Fruit fly (Drosophila melanogaster) whole organism, embryonic: ENCODE results near the gene stck.
A peak's percentile ranks its signal among the peaks of the same experiment; 100 is the strongest.

Source experiments
- Abd-B ChIP-seq: fragments of 200-800 bp; sonication (Bioruptor generic); optimal IDR thresholded peaks from 2 replicates; lab custom pipeline; 2018; ENCODE audit warnings: missing biosample characterization, mild to moderate bottlenecking, missing genetic modification characterization, moderate library complexity
- Ada2b ChIP-seq: fragments of 200-800 bp; sonication (Bioruptor generic); IDR thresholded peaks from 2 replicates; pipeline ENCODE4 v1.3.6; 2022; ENCODE audit warnings: missing biosample characterization, missing genetic modification characterization
- Atf6 ChIP-seq: fragments of 200-800 bp; sonication (Bioruptor generic); IDR thresholded peaks from 2 replicates; pipeline ENCODE4 v1.3.6; 2022; ENCODE audit warnings: missing biosample characterization, missing genetic modification characterization
- CG11504 ChIP-seq: fragments of 200-800 bp; sonication (Bioruptor generic); optimal IDR thresholded peaks from 3 replicates; lab custom pipeline; 2019; ENCODE audit warnings: missing biosample characterization, mild to moderate bottlenecking, missing genetic modification characterization, moderate library complexity
- CG1647 ChIP-seq: fragments of 200-800 bp; sonication (Bioruptor generic); optimal IDR thresholded peaks from 3 replicates; lab custom pipeline; 2016; ENCODE audit warnings: missing biosample characterization, missing genetic modification characterization
- CG2120 ChIP-seq: fragments of 200-800 bp; sonication (Bioruptor generic); optimal IDR thresholded peaks from 3 replicates; lab custom pipeline; 2016; ENCODE audit warnings: missing biosample characterization, missing genetic modification characterization
- CG34224 ChIP-seq: fragments of 200-800 bp; sonication (Bioruptor generic); IDR thresholded peaks from 3 replicates; pipeline ENCODE4 v1.3.6; 2022; ENCODE audit warnings: missing biosample characterization, missing genetic modification characterization; ENCODE audit not compliant: partially characterized antibody
- CG4854 ChIP-seq: fragments of 200-800 bp; sonication (Bioruptor generic); optimal IDR thresholded peaks from 2 replicates; lab custom pipeline; 2016; ENCODE audit warnings: missing biosample characterization, missing genetic modification characterization, inconsistent platforms
- CG8478 ChIP-seq: fragments of >200 bp; optimal IDR thresholded peaks from 2 replicates; lab custom pipeline; 2018
- CG9817 ChIP-seq: fragments of 200-800 bp; sonication (Bioruptor generic); optimal IDR thresholded peaks from 2 replicates; lab custom pipeline; 2018; ENCODE audit warnings: missing biosample characterization, mild to moderate bottlenecking, missing genetic modification characterization, moderate library complexity
- Chrac-16 ChIP-seq: fragments of 200-800 bp; sonication (Bioruptor generic); optimal IDR thresholded peaks from 3 replicates; lab custom pipeline; 2016; ENCODE audit warnings: missing biosample characterization, missing genetic modification characterization
- Ets65A ChIP-seq: fragments of 200-800 bp; sonication (Bioruptor generic); peaks from one replicate; lab custom pipeline; 2016; ENCODE audit warnings: missing biosample characterization, missing genetic modification characterization
- Fer1 ChIP-seq: fragments of 200-800 bp; sonication (Bioruptor generic); optimal IDR thresholded peaks from 2 replicates; lab custom pipeline; 2017; ENCODE audit warnings: missing biosample characterization, mild to moderate bottlenecking, missing genetic modification characterization
- Gsc ChIP-seq: fragments of 200-800 bp; sonication (Bioruptor generic); IDR thresholded peaks from 2 replicates; pipeline ENCODE4 v1.3.6; 2022; ENCODE audit warnings: missing biosample characterization, missing genetic modification characterization
- HmgD ChIP-seq: fragments of 200-800 bp; sonication (Bioruptor generic); optimal IDR thresholded peaks from 3 replicates; lab custom pipeline; 2016; ENCODE audit warnings: missing biosample characterization, missing genetic modification characterization
- Hsf ChIP-seq: fragments of 200-800 bp; sonication (Bioruptor generic); optimal IDR thresholded peaks from 3 replicates; lab custom pipeline; 2016; ENCODE audit warnings: missing biosample characterization, missing genetic modification characterization
- Med ChIP-seq: fragments of 200-800 bp; sonication (Bioruptor generic); peaks from one replicate; lab custom pipeline; 2016; ENCODE audit warnings: missing biosample characterization, missing genetic modification characterization, mild to moderate bottlenecking, inconsistent platforms, moderate library complexity
- Meics ChIP-seq: fragments of 200-800 bp; sonication (Bioruptor generic); optimal IDR thresholded peaks from 2 replicates; lab custom pipeline; 2017; ENCODE audit warnings: missing biosample characterization, mild to moderate bottlenecking, missing genetic modification characterization
- Nf-YC ChIP-seq: fragments of 200-800 bp; optimal IDR thresholded peaks from 3 replicates; lab custom pipeline; 2019; ENCODE audit warnings: missing biosample characterization, mild to moderate bottlenecking, missing genetic modification characterization, moderate library complexity
- Opbp ChIP-seq: fragments of 200-800 bp; sonication (Bioruptor generic); IDR thresholded peaks from 3 replicates; pipeline ENCODE4 v1.3.6; 2022; ENCODE audit warnings: missing biosample characterization, missing genetic modification characterization; ENCODE audit not compliant: partially characterized antibody
- Six4 ChIP-seq: fragments of 200-800 bp; sonication (Bioruptor generic); optimal IDR thresholded peaks from 2 replicates; lab custom pipeline; 2016; ENCODE audit warnings: missing biosample characterization, missing genetic modification characterization
- Usf ChIP-seq: fragments of 200-800 bp; sonication (Bioruptor generic); optimal IDR thresholded peaks from 2 replicates; lab custom pipeline; 2017; ENCODE audit warnings: missing genotype, missing biosample characterization, missing genetic modification characterization
- ap ChIP-seq: fragments of 200-800 bp; sonication (Bioruptor generic); IDR thresholded peaks from 2 replicates; pipeline ENCODE4 v1.3.6; 2022; ENCODE audit warnings: missing biosample characterization, missing genetic modification characterization
- ara ChIP-seq: fragments of 200-800 bp; sonication (Bioruptor generic); IDR thresholded peaks from 2 replicates; pipeline ENCODE4 v1.3.6; 2022; ENCODE audit warnings: missing biosample characterization, missing genetic modification characterization
- bigmax ChIP-seq: fragments of 200-800 bp; sonication (Bioruptor generic); optimal IDR thresholded peaks from 2 replicates; lab custom pipeline; 2018; ENCODE audit warnings: missing biosample characterization, mild to moderate bottlenecking, missing genetic modification characterization
- bsh ChIP-seq, 2 experiments: fragments of 200-800 bp; sonication (Bioruptor generic); optimal IDR thresholded peaks; 2 replicates each; lab custom pipeline; 2017 to 2018; ENCODE audit warnings: mild to moderate bottlenecking in 2 of 2, missing biosample characterization in 2 of 2, missing genetic modification characterization in 2 of 2, moderate library complexity in 1 of 2
- crc ChIP-seq: fragments of 200-800 bp; sonication (Bioruptor generic); optimal IDR thresholded peaks from 2 replicates; lab custom pipeline; 2016; ENCODE audit warnings: missing biosample characterization, missing genetic modification characterization
- disco-r ChIP-seq: fragments of 200-800 bp; sonication (Bioruptor generic); optimal IDR thresholded peaks from 2 replicates; lab custom pipeline; 2016; ENCODE audit warnings: missing biosample characterization, missing genetic modification characterization
- dm ChIP-seq: fragments of 200-800 bp; sonication (Bioruptor generic); optimal IDR thresholded peaks from 3 replicates; lab custom pipeline; 2016; ENCODE audit warnings: missing biosample characterization, missing genetic modification characterization
- gfzf ChIP-seq: fragments of 200-800 bp; sonication (Bioruptor generic); optimal IDR thresholded peaks from 2 replicates; lab custom pipeline; 2016; ENCODE audit warnings: missing biosample characterization, mild to moderate bottlenecking, missing genetic modification characterization, moderate library complexity
- gro ChIP-seq: fragments of 200-800 bp; sonication (Bioruptor generic); optimal IDR thresholded peaks from 2 replicates; lab custom pipeline; 2016; ENCODE audit warnings: missing biosample characterization, missing genetic modification characterization
- gt ChIP-seq: fragments of 200-800 bp; sonication (Bioruptor generic); IDR thresholded peaks from 2 replicates; pipeline ENCODE4 v1.3.6; 2022; ENCODE audit warnings: missing biosample characterization, missing genetic modification characterization
- hb ChIP-seq: fragments of 200-800 bp; sonication (Bioruptor generic); IDR thresholded peaks from 3 replicates; pipeline ENCODE4 v1.3.6; 2022; ENCODE audit warnings: missing biosample characterization, missing genetic modification characterization; ENCODE audit not compliant: partially characterized antibody
- kay ChIP-seq: fragments of 200-800 bp; sonication (Bioruptor generic); optimal IDR thresholded peaks from 2 replicates; lab custom pipeline; 2016; ENCODE audit warnings: missing biosample characterization, missing genetic modification characterization
- knrl ChIP-seq: fragments of 200-800 bp; sonication (Bioruptor generic); IDR thresholded peaks from 3 replicates; pipeline ENCODE4 v1.3.6; 2022; ENCODE audit warnings: missing biosample characterization, missing genetic modification characterization; ENCODE audit not compliant: partially characterized antibody
- lola ChIP-seq, 3 experiments: fragments of >200 bp in 2 of 3; fragments of 200-800 bp in 1 of 3; sonication (Bioruptor generic) in 1 of 3; optimal IDR thresholded peaks; 2 replicates each; lab custom pipeline; 2017 to 2019; ENCODE audit warnings: missing biosample characterization in 3 of 3, missing genetic modification characterization in 3 of 3, mild to moderate bottlenecking in 1 of 3, moderate library complexity in 1 of 3
- onecut ChIP-seq: fragments of 200-800 bp; sonication (Bioruptor generic); IDR thresholded peaks from 2 replicates; pipeline ENCODE4 v1.3.6; 2022; ENCODE audit warnings: missing biosample characterization, missing genetic modification characterization
- p53 ChIP-seq: fragments of 200-800 bp; sonication (Bioruptor generic); optimal IDR thresholded peaks from 2 replicates; lab custom pipeline; 2016; ENCODE audit warnings: missing biosample characterization, missing genetic modification characterization
- pan ChIP-seq, 4 experiments: fragments of >200 bp in 3 of 4; fragments of 200-800 bp in 1 of 4; sonication (Bioruptor generic) in 1 of 4; optimal IDR thresholded peaks in 3 of 4; IDR thresholded peaks in 1 of 4; 2 replicates each; pipeline versions ENCODE4 v1.3.6 to Lab custom; 2017 to 2022; ENCODE audit warnings: missing biosample characterization in 2 of 4, missing genetic modification characterization in 2 of 4, mixed read lengths in 1 of 4
- pb ChIP-seq: fragments of 200-800 bp; sonication (Bioruptor generic); optimal IDR thresholded peaks from 3 replicates; lab custom pipeline; 2016; ENCODE audit warnings: missing biosample characterization, missing genetic modification characterization
- peb ChIP-seq: fragments of 200-800 bp; sonication (Bioruptor generic); IDR thresholded peaks from 2 replicates; pipeline ENCODE4 v1.3.6; 2022; ENCODE audit warnings: missing biosample characterization, missing genetic modification characterization
- pum ChIP-seq: fragments of 200-800 bp; sonication (Bioruptor generic); optimal IDR thresholded peaks from 2 replicates; lab custom pipeline; 2016; ENCODE audit warnings: missing biosample characterization, missing genetic modification characterization
- repo ChIP-seq: fragments of 200-800 bp; sonication (Bioruptor generic); optimal IDR thresholded peaks from 2 replicates; lab custom pipeline; 2016; ENCODE audit warnings: missing biosample characterization, missing genetic modification characterization
- sob ChIP-seq: fragments of 200-800 bp; sonication (Bioruptor generic); IDR thresholded peaks from 2 replicates; pipeline ENCODE4 v1.3.6; 2022; ENCODE audit warnings: missing biosample characterization, missing genetic modification characterization
- trh ChIP-seq: fragments of 200-800 bp; sonication (Bioruptor generic); optimal IDR thresholded peaks from 2 replicates; lab custom pipeline; 2016; ENCODE audit warnings: missing biosample characterization, missing genetic modification characterization
- tx ChIP-seq: fragments of 200-800 bp; sonication (Bioruptor generic); optimal IDR thresholded peaks from 2 replicates; lab custom pipeline; 2016; ENCODE audit warnings: missing biosample characterization, missing genetic modification characterization
- usp ChIP-seq: fragments of >200 bp; optimal IDR thresholded peaks from 2 replicates; lab custom pipeline; 2017; ENCODE audit warnings: missing biosample characterization, missing genetic modification characterization
- vfl ChIP-seq: fragments of 200-800 bp; sonication (Bioruptor generic); optimal IDR thresholded peaks from 2 replicates; lab custom pipeline; 2016; ENCODE audit warnings: missing biosample characterization, missing genetic modification characterization
- z ChIP-seq: fragments of 200-800 bp; sonication (Bioruptor generic); IDR thresholded peaks from 3 replicates; pipeline ENCODE4 v1.3.6; 2022; ENCODE audit warnings: missing biosample characterization, missing genetic modification characterization
- zfh1 ChIP-seq: fragments of 200-800 bp; sonication (Bioruptor generic); IDR thresholded peaks from 3 replicates; pipeline ENCODE4 v1.3.6; 2022; ENCODE audit warnings: missing biosample characterization, missing genetic modification characterization

The stck gene

DNA sequence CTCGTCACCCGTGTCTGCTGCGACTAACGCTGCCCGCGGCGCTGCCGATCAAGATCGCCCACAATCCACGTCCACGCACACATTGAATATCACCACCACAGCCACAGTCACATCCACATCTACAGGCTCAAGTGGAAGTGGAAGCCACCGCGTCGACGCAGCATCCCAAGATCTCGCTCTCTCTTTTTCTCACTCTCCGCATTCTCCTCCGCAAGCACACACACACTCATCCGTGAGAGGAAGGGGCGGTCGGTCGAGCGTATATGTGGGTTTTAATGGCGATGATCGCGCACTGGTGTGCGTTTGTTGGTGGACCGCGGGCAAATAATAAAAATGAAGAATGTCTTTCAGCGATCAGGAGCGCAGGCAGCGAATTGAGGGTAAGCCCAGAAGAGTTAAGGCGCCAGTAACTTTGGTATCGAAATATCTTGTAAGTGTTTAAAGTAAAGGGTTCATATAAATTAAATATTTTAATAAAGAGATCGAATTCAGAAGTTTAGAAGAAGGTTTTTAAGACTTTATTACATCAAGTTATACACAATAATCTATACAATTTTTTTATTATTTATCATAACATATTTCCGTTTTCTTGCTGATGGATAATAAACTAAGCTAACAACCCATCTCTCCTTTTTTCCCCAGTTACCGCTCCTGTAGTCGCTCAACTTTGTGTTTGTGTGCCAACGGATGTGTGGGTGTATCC lies 22.9 kb upstream of the stck start, which contains the start of gene Poxm (continued):
- TF ChIP-seq Gsc (GFP tag; lab: Robert Waterston, UW) (peak; percentile 86), gro (GFP tag; lab: Kevin White, UChicago) (no peak), Six4 (GFP tag; lab: Kevin White, UChicago) (peak; percentile 88), Meics (GFP tag; lab: Kevin White, UChicago) (peak; percentile 87), ap (peak; percentile 79), p53 (GFP tag; lab: Kevin White, UChicago) (no peak), CG4854 (GFP tag; lab: Kevin White, UChicago) (peak; percentile 61), Nf-YC (tag; lab: Kevin White, UChicago) (peak; percentile 94), pb (no peak), lola (GFP tag; optimal IDR thresholded peaks at IDR 0.05; lab: Kevin White, UChicago) (peak in 2 of 3 experiments; percentile 56 to 96), Abd-B (peak; percentile 94), crc (GFP tag; lab: Kevin White, UChicago) (no peak), Chrac-16 (GFP tag; lab: Kevin White, UChicago) (peak; percentile 87), ara (GFP tag; lab: Robert Waterston, UW) (peak; percentile 84), onecut (GFP tag; lab: Robert Waterston, UW) (peak; percentile 74), zfh1 (GFP tag; lab: Robert Waterston, UW) (peak; percentile 67; the same call in 2 of the 3 replicates), bigmax (GFP tag; lab: Kevin White, UChicago) (no peak), gt (GFP tag; lab: Robert Waterston, UW) (peak; percentile 83), knrl (peak; percentile 69; the same call in 2 of the 3 replicates), usp (GFP tag; lab: Kevin White, UChicago) (no peak), CG9817 (tag; lab: Kevin White, UChicago) (peak; percentile 87), Fer1 (GFP tag; lab: Kevin White, UChicago) (no peak), tx (GFP tag; lab: Kevin White, UChicago) (peak; percentile 35), HmgD (GFP tag; lab: Kevin White, UChicago) (peak; percentile 6), gfzf (GFP tag; lab: Kevin White, UChicago) (no peak), bsh (GFP tag; optimal IDR thresholded peaks at IDR 0.05; lab: Kevin White, UChicago) (peak; percentile 91 to 93), trh (GFP tag; lab: Kevin White, UChicago) (peak; percentile 80), CG11504 (tag; lab: Kevin White, UChicago) (peak; percentile 93), hb (GFP tag; lab: Robert Waterston, UW) (no peak), z (GFP tag; lab: Robert Waterston, UW) (peak; percentile 7; the same call in 1 of the 3 replicates), repo (GFP tag; lab: Kevin White, UChicago) (no peak), CG2120 (GFP tag; lab: Kevin White, UChicago) (peak; percentile 71), Atf6 (GFP tag; lab: Robert Waterston, UW) (peak; percentile 79), vfl (GFP tag; lab: Kevin White, UChicago) (peak; percentile 58), Opbp (no peak), Hsf (GFP tag; lab: Kevin White, UChicago) (peak; percentile 82), pan (optimal IDR thresholded peaks at IDR 0.05; lab: Kevin White, UChicago) (no peak), pan (GFP tag; optimal IDR thresholded peaks at IDR 0.05 in 1 of 2, IDR thresholded peaks at IDR 0.05 in 1 of 2) (peak in 1 of 2 experiments; percentile 82), peb (GFP tag; lab: Robert Waterston, UW) (peak; percentile 73), CG8478 (lab: Kevin White, UChicago) (peak; percentile 91), Ets65A (GFP tag; lab: Kevin White, UChicago) (peak; percentile 98), Ada2b (GFP tag; lab: Robert Waterston, UW) (peak; percentile 88), Med (peak; percentile 90), kay (GFP tag; lab: Kevin White, UChicago) (peak; percentile 74), dm (GFP tag; lab: Kevin White, UChicago) (peak; percentile 57), Usf (GFP tag; lab: Kevin White, UChicago) (peak; percentile 91), sob (GFP tag; lab: Robert Waterston, UW) (peak; percentile 85), pum (GFP tag; lab: Kevin White, UChicago) (peak; percentile 74), CG1647 (peak; percentile 44), disco-r (GFP tag; lab: Kevin White, UChicago) (peak; percentile 3), CG34224 (0 out of 3 replicates have a peak, but pooled peaks have one; percentile 27)
